Fruit fly (Drosophila melanogaster) whole organism, embryonic: Measurements from ENCODE around the gene Uggt.

Experiments
- CG11560 ChIP-seq: fragments of 200-800 bp; sonication (Bioruptor generic); IDR thresholded peaks from 3 replicates; pipeline ENCODE4 v1.3.6; 2022; ENCODE audit warnings: missing biosample characterization, missing genetic modification characterization
- CoRest ChIP-seq: fragments of 200-800 bp; sonication (Bioruptor generic); optimal IDR thresholded peaks from 3 replicates; lab custom pipeline; 2018; ENCODE audit warnings: missing biosample characterization, mild to moderate bottlenecking, missing genetic modification characterization, moderate library complexity
- Hand ChIP-seq: fragments of 200-800 bp; sonication (Bioruptor generic); optimal IDR thresholded peaks from 2 replicates; lab custom pipeline; 2017; ENCODE audit warnings: mild to moderate bottlenecking, missing biosample characterization, missing genetic modification reagents, missing genetic modification characterization
- Sin3A ChIP-seq: fragments of >200 bp; optimal IDR thresholded peaks from 2 replicates; lab custom pipeline; 2018
- al ChIP-seq: fragments of 200-800 bp; sonication (Bioruptor generic); IDR thresholded peaks from 2 replicates; pipeline ENCODE4 v1.3.6; 2022; ENCODE audit warnings: missing biosample characterization, missing genetic modification characterization
- chn ChIP-seq: fragments of 200-800 bp; sonication (Bioruptor generic); optimal IDR thresholded peaks from 2 replicates; lab custom pipeline; 2016; ENCODE audit warnings: missing biosample characterization, missing genetic modification characterization
- croc ChIP-seq: fragments of 200-800 bp; sonication (Bioruptor generic); conservative IDR thresholded peaks from 3 replicates; pipeline ENCODE4 v1.3.6; 2022; ENCODE audit warnings: missing biosample characterization, missing genetic modification characterization
- kah ChIP-seq: fragments of 200-800 bp; sonication (Bioruptor generic); optimal IDR thresholded peaks from 2 replicates; lab custom pipeline; 2018; ENCODE audit warnings: missing biosample characterization, mild to moderate bottlenecking, missing genetic modification characterization
- nau ChIP-seq: fragments of 200-800 bp; sonication (Bioruptor generic); optimal IDR thresholded peaks from 3 replicates; lab custom pipeline; 2017; ENCODE audit warnings: missing biosample characterization, mild to moderate bottlenecking, missing genetic modification characterization, missing genetic modification reagents
- pros ChIP-seq: fragments of 200-800 bp; sonication (Bioruptor generic); optimal IDR thresholded peaks from 3 replicates; lab custom pipeline; 2019; ENCODE audit warnings: missing biosample characterization, mild to moderate bottlenecking, missing genetic modification characterization, moderate library complexity
- tgo ChIP-seq: fragments of 200-800 bp; sonication (Bioruptor generic); IDR thresholded peaks from 3 replicates; pipeline ENCODE4 v1.3.6; 2022; ENCODE audit warnings: missing biosample characterization, missing genetic modification characterization
- trem ChIP-seq: fragments of 200-800 bp; optimal IDR thresholded peaks from 3 replicates; lab custom pipeline; 2019; ENCODE audit warnings: missing biosample characterization, mild to moderate bottlenecking, missing genetic modification characterization, moderate library complexity

DNA sequence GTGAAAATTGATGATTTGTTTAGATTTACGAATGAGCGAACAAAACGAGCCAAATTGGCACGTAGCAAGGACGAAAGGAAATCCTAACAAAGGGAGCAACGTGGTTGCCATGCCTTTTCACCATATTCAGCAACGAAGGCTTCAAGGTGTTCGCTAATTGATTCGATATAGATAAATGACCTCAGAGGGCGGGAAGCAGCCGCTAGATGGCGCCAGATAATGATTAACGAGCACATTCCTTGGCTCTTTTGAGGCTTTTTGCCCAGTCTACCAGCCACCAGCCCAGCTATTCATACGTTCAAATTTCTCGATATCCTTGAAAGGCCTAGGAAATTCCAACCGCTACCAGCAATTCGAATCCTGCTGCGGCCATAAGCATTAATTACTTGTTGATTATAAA is 43.9 kb downstream of the Uggt start:
- TF ChIP-seq pros (no peak), chn (GFP tag; lab: Kevin White, UChicago) (no peak), kah (no peak), al (GFP tag; lab: Robert Waterston, UW) (no peak), CoRest (tag; lab: Kevin White, UChicago) (no peak), trem (tag; lab: Kevin White, UChicago) (no peak), Sin3A (lab: Kevin White, UChicago) (no peak), Hand (no peak), CG11560 (no peak), nau (no peak), tgo (no peak), croc (GFP tag; lab: Robert Waterston, UW) (no peak)
